Worm (Caenorhabditis elegans): Measurements from ENCODE around the gene F48E8.3.

Gene F48E8.3

ce11 chrIII:5503669-5504068 lies 42.5 kb downstream of the F48E8.3 start:
- TF ChIP-seq zag-1 (tag; optimal IDR thresholded peaks at IDR 0.05): no peak
- TF ChIP-seq R02D3.7 (tag; optimal IDR thresholded peaks at IDR 0.05): no peak
- TF ChIP-seq ceh-16 (tag; optimal IDR thresholded peaks at IDR 0.05): no peak
- no peak for TF ChIP-seq aly-2 (tag; optimal IDR thresholded peaks at IDR 0.05)
- no peak for TF ChIP-seq ZK546.5 (tag; optimal IDR thresholded peaks at IDR 0.05)
- no peak for TF ChIP-seq ama-1 (optimal IDR thresholded peaks at IDR 0.05)
- TF ChIP-seq crh-2 (tag; optimal IDR thresholded peaks at IDR 0.05): no peak
- TF ChIP-seq nhr-129 (tag; optimal IDR thresholded peaks at IDR 0.05): no peak

ce11 chrIII:5504164-5504563 lies 43.0 kb downstream of the F48E8.3 start:
- TF ChIP-seq ama-1 (optimal IDR thresholded peaks at IDR 0.05) (peak; percentile 95), ceh-16 (tag; optimal IDR thresholded peaks at IDR 0.05) (peak; percentile 14), ztf-4 (tag; optimal IDR thresholded peaks at IDR 0.05) (peak; percentile 87), ztf-1 (GFP tag; conservative IDR thresholded peaks at IDR 0.05) (no peak), R02D3.7 (tag; optimal IDR thresholded peaks at IDR 0.05) (no peak), blmp-1 (tag; optimal IDR thresholded peaks at IDR 0.05; ENCODE audit: insufficient read depth) (peak; percentile 50), sma-3 (GFP tag; optimal IDR thresholded peaks at IDR 0.05) (peak; percentile 6), nhr-129 (tag; optimal IDR thresholded peaks at IDR 0.05) (peak; percentile 81), mdl-1 (tag; optimal IDR thresholded peaks at IDR 0.05) (no peak), ZK546.5 (tag; optimal IDR thresholded peaks at IDR 0.05) (no peak), nhr-25 (tag; optimal IDR thresholded peaks at IDR 0.05) (peak; percentile 18), lin-39 (tag; optimal IDR thresholded peaks at IDR 0.05) (no peak), nhr-12 (tag; optimal IDR thresholded peaks at IDR 0.05) (no peak), snpc-4 (tag; optimal IDR thresholded peaks at IDR 0.05) (peak; percentile 16), nhr-77 (tag; optimal IDR thresholded peaks at IDR 0.05) (no peak), mab-5 (tag; optimal IDR thresholded peaks at IDR 0.05) (no peak), peb-1 (tag; optimal IDR thresholded peaks at IDR 0.05) (no peak), C34F6.9 (tag; optimal IDR thresholded peaks at IDR 0.05) (peak; percentile 96), nhr-237 (tag; optimal IDR thresholded peaks at IDR 0.05) (no peak), fos-1 (tag; optimal IDR thresholded peaks at IDR 0.05) (peak; percentile 50), nhr-6 (tag; optimal IDR thresholded peaks at IDR 0.05) (peak; percentile 2), ztf-11 (tag; optimal IDR thresholded peaks at IDR 0.05) (no peak), alr-1 (tag; optimal IDR thresholded peaks at IDR 0.05) (no peak), lin-13 (GFP tag; optimal IDR thresholded peaks at IDR 0.05) (no peak), unc-62 (GFP tag; optimal IDR thresholded peaks at IDR 0.05) (no peak), nhr-10 (tag; optimal IDR thresholded peaks at IDR 0.05) (no peak), dmd-4 (tag; optimal IDR thresholded peaks at IDR 0.05) (no peak), unc-55 (GFP tag; optimal IDR thresholded peaks at IDR 0.05) (peak; percentile 74), nhr-23 (tag; optimal IDR thresholded peaks at IDR 0.05) (no peak), nhr-21 (tag; optimal IDR thresholded peaks at IDR 0.05) (peak; percentile 55), Y55F3AM.14 (GFP tag; optimal IDR thresholded peaks at IDR 0.05) (peak; percentile 1), elt-1 (tag; optimal IDR thresholded peaks at IDR 0.05) (no peak), F13H6.1 (tag; optimal IDR thresholded peaks at IDR 0.05) (peak; percentile 30), gmeb-1 (tag; optimal IDR thresholded peaks at IDR 0.05) (peak; percentile 51), lsy-2 (tag; optimal IDR thresholded peaks at IDR 0.05) (peak; percentile 19 to 53), sem-4 (tag; optimal IDR thresholded peaks at IDR 0.05) (no peak), sma-9 (GFP tag; optimal IDR thresholded peaks at IDR 0.05) (peak; percentile 80), sma-9 (tag; optimal IDR thresholded peaks at IDR 0.05) (no peak), unc-39 (tag; optimal IDR thresholded peaks at IDR 0.05) (no peak), mbf-1 (tag; optimal IDR thresholded peaks at IDR 0.05) (no peak), ceh-82 (tag; optimal IDR thresholded peaks at IDR 0.05) (no peak), elt-3 (tag; optimal IDR thresholded peaks at IDR 0.05) (no peak), skn-1 (tag; optimal IDR thresholded peaks at IDR 0.05) (no peak), egl-27 (tag; optimal IDR thresholded peaks at IDR 0.05) (peak; percentile 3), nhr-11 (tag; optimal IDR thresholded peaks at IDR 0.05) (no peak), crh-2 (tag; optimal IDR thresholded peaks at IDR 0.05) (peak; percentile 79), zag-1 (tag; optimal IDR thresholded peaks at IDR 0.05) (no peak), lin-11 (tag; optimal IDR thresholded peaks at IDR 0.05) (no peak), aly-2 (tag; optimal IDR thresholded peaks at IDR 0.05) (no peak)
